Fruit fly (Drosophila melanogaster): ENCODE measurements around the gene deltaCOP.

The deltaCOP gene

dm6 chrX:1811173-1811572 is 50.4 kb downstream of the deltaCOP start:
- TF ChIP-seq Dif (GFP tag; optimal IDR thresholded peaks at IDR 0.05; ENCODE audit: partially characterized antibody) (no peak), Sp1 (GFP tag; optimal IDR thresholded peaks at IDR 0.05) (no peak), Hr78 (GFP tag; optimal IDR thresholded peaks at IDR 0.05) (no peak), CrebA (GFP tag; optimal IDR thresholded peaks at IDR 0.05; ENCODE audit: borderline replicate concordance) (no peak), ey (GFP tag; optimal IDR thresholded peaks at IDR 0.05) (no peak), brk (GFP tag; optimal IDR thresholded peaks at IDR 0.05) (no peak), Hnf4 (GFP tag; optimal IDR thresholded peaks at IDR 0.05) (no peak), Vsx2 (GFP tag; optimal IDR thresholded peaks at IDR 0.05; ENCODE audit: partially characterized antibody) (no peak), sv (GFP tag; optimal IDR thresholded peaks at IDR 0.05) (no peak)

All from whole organism, wandering third instar larva.